Fruit fly (Drosophila melanogaster) whole organism, pupa: Measurements from ENCODE around the gene Dr.
A peak's percentile ranks its signal among the peaks of the same experiment; 100 is the strongest.

Source experiments
- CG8301 ChIP-seq: fragments of 200-800 bp; sonication (Bioruptor generic); optimal IDR thresholded peaks from 2 replicates; lab custom pipeline; 2018; ENCODE audit warnings: missing biosample characterization, mild to moderate bottlenecking, missing genetic modification characterization
- CG9948 ChIP-seq: fragments of 200-800 bp; sonication (Bioruptor generic); optimal IDR thresholded peaks from 2 replicates; lab custom pipeline; 2018; ENCODE audit warnings: missing biosample characterization, mild to moderate bottlenecking, missing genetic modification characterization, moderate library complexity
- EcR ChIP-seq: fragments of 200-800 bp; sonication (Bioruptor generic); optimal IDR thresholded peaks from 3 replicates; lab custom pipeline; 2019; ENCODE audit warnings: missing biosample characterization, missing genetic modification characterization, mild to moderate bottlenecking, moderate library complexity, missing genetic modification reagents
- Snoo ChIP-seq: fragments of 200-800 bp; sonication (Bioruptor generic); optimal IDR thresholded peaks from 3 replicates; lab custom pipeline; 2017; ENCODE audit warnings: missing biosample characterization, mild to moderate bottlenecking, missing genetic modification characterization, inconsistent platforms

DNA sequence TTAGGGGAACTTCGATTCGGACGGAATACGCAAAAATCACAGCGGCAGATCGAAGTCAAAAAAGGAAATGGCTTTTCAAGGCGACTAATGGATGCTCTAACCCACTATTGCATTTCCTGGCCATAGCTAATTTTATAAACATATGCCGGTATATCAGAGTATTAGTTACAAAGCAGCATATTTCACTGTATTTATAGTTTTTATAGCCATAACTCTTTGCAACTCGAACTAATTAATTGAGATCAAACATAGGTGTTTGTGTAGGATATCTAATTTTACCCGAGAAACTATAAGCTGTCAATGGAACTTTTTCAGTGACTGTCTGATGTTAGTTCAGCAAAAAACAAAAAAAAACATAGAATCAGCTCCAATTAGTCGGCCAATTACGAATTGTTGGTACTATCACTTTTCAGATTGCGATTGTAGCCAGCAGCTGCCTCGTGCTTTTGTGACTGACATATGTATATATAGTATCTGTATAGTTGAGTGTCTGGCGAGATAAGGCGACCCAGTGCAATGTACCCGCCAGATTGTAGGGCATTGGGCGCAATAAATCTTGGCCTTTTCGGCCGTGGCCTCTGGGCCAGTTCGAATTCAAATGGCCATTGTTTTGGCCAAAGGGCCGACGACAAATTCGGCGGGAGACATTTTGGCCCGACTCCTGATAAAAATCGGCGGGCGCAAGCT is 29.0 kb downstream of the Dr start:
- TF ChIP-seq CG9948 (tag; lab: Kevin White, UChicago) (no peak), EcR (GFP tag; lab: Kevin White, UChicago) (peak; percentile 38), CG8301 (tag; lab: Kevin White, UChicago) (no peak), Snoo (tag; lab: Kevin White, UChicago) (no peak)
